Worm (Caenorhabditis elegans) whole organism, L4/young adult: ENCODE data around the gene csn-5.

Experiments used
- W03F9.2 ChIP-seq: fragments of 150-350 bp; optimal IDR thresholded peaks from 2 replicates; lab custom pipeline; 2014; ENCODE audit warnings: missing biosample characterization, missing genetic modification characterization
- dao-5 ChIP-seq: sonication (generic microtip); optimal IDR thresholded peaks from 2 replicates; lab custom pipeline; 2016; ENCODE audit warnings: missing genotype, missing genetic modification characterization, moderate library complexity, missing compliant biosample characterization
- him-1 ChIP-seq: sonication (generic microtip); optimal IDR thresholded peaks from 2 replicates; lab custom pipeline; 2016; ENCODE audit warnings: missing genotype, missing genetic modification reagents, missing genetic modification characterization, missing compliant biosample characterization

- peak; percentile 32 for TF ChIP-seq W03F9.2 (tag; lab: Kevin White, UChicago)
- no peak for TF ChIP-seq him-1 (tag; lab: Kevin White, UChicago)
- no peak for TF ChIP-seq dao-5 (tag; lab: Kevin White, UChicago)
Measured at ce11 chrIV:5665353-5665918, 16.1 kb downstream of the csn-5 start.
